Fruit fly (Drosophila melanogaster) whole organism, embryonic: Measurements from ENCODE around the gene CG43063.

Source experiments
- CG10267 ChIP-seq: fragments of 200-800 bp; sonication (Bioruptor generic); optimal IDR thresholded peaks from 2 replicates; lab custom pipeline; 2018; ENCODE audit warnings: missing biosample characterization, mild to moderate bottlenecking, missing genetic modification characterization, moderate library complexity
- otp ChIP-seq: fragments of 200-800 bp; sonication (Bioruptor generic); IDR thresholded peaks from 3 replicates; pipeline ENCODE4, ENCODE4 v1.3.6; 2022; ENCODE audit warnings: missing biosample characterization, missing genetic modification characterization

DNA sequence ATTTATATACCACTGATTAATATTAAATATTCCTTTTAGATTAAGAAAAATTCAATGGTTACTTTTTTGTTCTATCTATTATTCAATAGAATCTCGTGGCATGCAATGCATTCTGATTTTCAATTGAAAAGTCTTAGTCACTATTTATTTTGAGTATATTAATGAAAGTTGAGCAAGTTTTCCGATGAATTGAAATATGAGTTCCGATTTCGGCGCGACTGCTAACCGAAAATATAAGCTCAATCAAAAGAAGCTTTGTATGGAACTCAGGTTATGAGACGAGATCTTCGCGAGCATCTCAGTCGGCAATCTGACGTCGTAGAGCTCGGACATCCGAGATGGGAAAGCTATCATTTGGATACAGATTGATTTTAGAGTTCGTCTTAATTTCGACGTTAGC, 47.9 kb upstream of the CG43063 start, which contains the start of gene CG11668:
- no peak for TF ChIP-seq otp (GFP tag; lab: Robert Waterston, UW)
- TF ChIP-seq CG10267 (tag; lab: Kevin White, UChicago) = no peak
